Worm (Caenorhabditis elegans) whole organism, young adult: Measurements from ENCODE around the gene nas-10.

Experiments used
- C17E4.6 ChIP-seq: fragments of 200-800 bp; sonication (Bioruptor generic); IDR thresholded peaks from 2 replicates; pipeline ENCODE4 v1.3.6; 2022; ENCODE audit warnings: missing genetic modification reagents, missing genetic modification characterization, missing compliant biosample characterization
- F10E7.11 ChIP-seq: sonication (generic microtip); optimal IDR thresholded peaks from 2 replicates; lab custom pipeline; 2017; ENCODE audit warnings: mild to moderate bottlenecking, missing genetic modification characterization, moderate library complexity, missing compliant biosample characterization
- F23B12.7 ChIP-seq: sonication (generic microtip); optimal IDR thresholded peaks from 2 replicates; lab custom pipeline; 2017; ENCODE audit warnings: missing genetic modification characterization, mild to moderate bottlenecking, missing compliant biosample characterization, antibody characterized with exemption, moderate library complexity; ENCODE audit not compliant: insufficient read depth
- F57C9.4 ChIP-seq: sonication (generic microtip); optimal IDR thresholded peaks from 2 replicates; lab custom pipeline; 2017; ENCODE audit warnings: mild to moderate bottlenecking, missing genetic modification characterization, missing compliant biosample characterization
- T07F8.4 ChIP-seq: sonication (generic microtip); optimal IDR thresholded peaks from 2 replicates; lab custom pipeline; 2016; ENCODE audit warnings: mild to moderate bottlenecking, missing genetic modification characterization, moderate library complexity, missing compliant biosample characterization
- Y79H2A.3 ChIP-seq: fragments of 200-800 bp; sonication (Bioruptor generic); conservative IDR thresholded peaks from 2 replicates; pipeline ENCODE4 v1.3.6; 2022; ENCODE audit warnings: missing genetic modification reagents, missing genetic modification characterization, missing compliant biosample characterization
- akir-1 ChIP-seq: fragments of 200-800 bp; sonication (Bioruptor generic); optimal IDR thresholded peaks from 2 replicates; lab custom pipeline; 2018; ENCODE audit warnings: mild to moderate bottlenecking, missing genetic modification characterization, moderate library complexity, missing compliant biosample characterization
- attf-6 ChIP-seq: fragments of 200-800 bp; sonication (Bioruptor generic); IDR thresholded peaks from 2 replicates; pipeline ENCODE4 v1.3.6; 2022; ENCODE audit warnings: missing genetic modification reagents, missing genetic modification characterization, missing compliant biosample characterization
- ceh-100 ChIP-seq: fragments of 200-800 bp; sonication (Bioruptor generic); IDR thresholded peaks from 2 replicates; pipeline ENCODE4 v1.3.6; 2022; ENCODE audit warnings: missing genetic modification reagents, missing genetic modification characterization, missing compliant biosample characterization
- ceh-79 ChIP-seq: sonication (generic microtip); optimal IDR thresholded peaks from 2 replicates; lab custom pipeline; 2017; ENCODE audit warnings: mild to moderate bottlenecking, missing genetic modification characterization, missing compliant biosample characterization
- dox-1 ChIP-seq: fragments of 200-800 bp; sonication (Bioruptor generic); IDR thresholded peaks from 2 replicates; pipeline ENCODE4 v1.3.6; 2022; ENCODE audit warnings: missing genetic modification reagents, missing genetic modification characterization, missing compliant biosample characterization
- dpff-1 ChIP-seq: sonication (generic microtip); optimal IDR thresholded peaks from 2 replicates; lab custom pipeline; 2017; ENCODE audit warnings: mild to moderate bottlenecking, missing genetic modification characterization, missing compliant biosample characterization
- egl-18 ChIP-seq: fragments of 200-800 bp; sonication (Bioruptor generic); IDR thresholded peaks from 2 replicates; pipeline ENCODE4 v1.3.6; 2022; ENCODE audit warnings: missing genetic modification reagents, missing genetic modification characterization, missing compliant biosample characterization
- egrh-3 ChIP-seq: fragments of 200-800 bp; sonication (Bioruptor generic); IDR thresholded peaks from 2 replicates; pipeline ENCODE4 v1.3.6; 2022; ENCODE audit warnings: missing genetic modification reagents, missing genetic modification characterization, missing compliant biosample characterization
- ekl-4 ChIP-seq: fragments of 200-800 bp; sonication (Bioruptor generic); IDR thresholded peaks from 2 replicates; pipeline ENCODE4 v1.3.6; 2022; ENCODE audit warnings: missing genetic modification reagents, missing genetic modification characterization, missing compliant biosample characterization
- hlh-12 ChIP-seq: sonication (generic microtip); optimal IDR thresholded peaks from 2 replicates; lab custom pipeline; 2016; ENCODE audit warnings: missing genetic modification characterization, missing compliant biosample characterization
- hlh-26 ChIP-seq: fragments of 200-800 bp; sonication (Bioruptor generic); conservative IDR thresholded peaks from 2 replicates; pipeline ENCODE4 v1.3.6; 2022; ENCODE audit warnings: missing genetic modification reagents, missing genetic modification characterization, missing compliant biosample characterization
- hsf-1 ChIP-seq: fragments of 200-800 bp; sonication (Bioruptor generic); IDR thresholded peaks from 2 replicates; pipeline ENCODE4 v1.3.6; 2022; ENCODE audit warnings: missing genetic modification reagents, missing genetic modification characterization, missing compliant biosample characterization
- lag-1 ChIP-seq: fragments of 200-800 bp; sonication (Bioruptor generic); IDR thresholded peaks from 2 replicates; pipeline ENCODE4 v1.3.6; 2022; ENCODE audit warnings: missing genetic modification reagents, missing genetic modification characterization, missing compliant biosample characterization
- let-607 ChIP-seq, 2 experiments: fragments of 200-800 bp in 1 of 2; sonication (Bioruptor generic) in 1 of 2; sonication (generic microtip) in 1 of 2; optimal IDR thresholded peaks; 2 replicates each; lab custom pipeline; 2016 to 2018; ENCODE audit warnings: mild to moderate bottlenecking in 2 of 2, missing compliant biosample characterization in 2 of 2, missing genetic modification characterization in 2 of 2, moderate library complexity in 2 of 2, missing genotype in 1 of 2
- madf-10 ChIP-seq: sonication (generic microtip); optimal IDR thresholded peaks from 2 replicates; lab custom pipeline; 2016; ENCODE audit warnings: mild to moderate bottlenecking, missing genetic modification characterization, missing compliant biosample characterization
- mcd-1 ChIP-seq: fragments of 200-800 bp; sonication (Bioruptor generic); IDR thresholded peaks from 2 replicates; pipeline ENCODE4 v1.3.6; 2022; ENCODE audit warnings: missing genetic modification reagents, missing genetic modification characterization, missing compliant biosample characterization
- nfya-2 ChIP-seq: fragments of 200-800 bp; sonication (Bioruptor generic); IDR thresholded peaks from 2 replicates; pipeline ENCODE4 v1.3.6; 2022; ENCODE audit warnings: missing genetic modification reagents, missing genetic modification characterization, missing compliant biosample characterization
- nfyb-1 ChIP-seq: fragments of 200-800 bp; sonication (Bioruptor generic); IDR thresholded peaks from 2 replicates; pipeline ENCODE4 v1.3.6; 2022; ENCODE audit warnings: missing genetic modification reagents, missing genetic modification characterization, missing compliant biosample characterization
- nhr-80 ChIP-seq: sonication (generic microtip); optimal IDR thresholded peaks from 2 replicates; lab custom pipeline; 2016; ENCODE audit warnings: missing genetic modification characterization, missing compliant biosample characterization
- rpc-1 ChIP-seq, 2 experiments: fragments of 150-350 bp in 1 of 2; sonication (generic microtip) in 1 of 2; optimal IDR thresholded peaks; 2 replicates each; lab custom pipeline; 2014 to 2018; ENCODE audit warnings: missing biosample characterization in 1 of 2, missing genetic modification characterization in 1 of 2, missing genetic modification reagents in 1 of 2, missing genotype in 1 of 2
- snpc-1.1 ChIP-seq: sonication (generic microtip); optimal IDR thresholded peaks from 2 replicates; lab custom pipeline; 2017; ENCODE audit warnings: missing genetic modification characterization, mild to moderate bottlenecking, missing compliant biosample characterization, antibody characterized with exemption, moderate library complexity, missing genotype, missing genetic modification reagents; ENCODE audit not compliant: insufficient read depth
- snpc-1.3 ChIP-seq: sonication (generic microtip); optimal IDR thresholded peaks from 2 replicates; lab custom pipeline; 2017; ENCODE audit warnings: missing genetic modification characterization, mild to moderate bottlenecking, missing compliant biosample characterization, antibody characterized with exemption, moderate library complexity, missing genotype, missing genetic modification reagents; ENCODE audit not compliant: insufficient read depth
- snpc-3.4 ChIP-seq: sonication (generic microtip); optimal IDR thresholded peaks from 2 replicates; lab custom pipeline; 2017; ENCODE audit warnings: missing genetic modification characterization, mild to moderate bottlenecking, missing compliant biosample characterization, antibody characterized with exemption, moderate library complexity, missing genotype, missing genetic modification reagents
- tbp1 ChIP-seq: fragments of 200-800 bp; sonication (Bioruptor generic); optimal IDR thresholded peaks from 2 replicates; lab custom pipeline; 2018; ENCODE audit warnings: mild to moderate bottlenecking, missing genetic modification characterization, missing compliant biosample characterization
- unc-62 ChIP-seq: fragments of 150-350 bp; optimal IDR thresholded peaks from 2 replicates; lab custom pipeline; 2014; ENCODE audit warnings: missing biosample characterization, missing genetic modification reagents, missing genetic modification characterization
- zim-3 ChIP-seq: sonication (generic microtip); optimal IDR thresholded peaks from 2 replicates; lab custom pipeline; 2017; ENCODE audit warnings: mild to moderate bottlenecking, missing genetic modification characterization, moderate library complexity, missing compliant biosample characterization
- ztf-18 ChIP-seq: sonication (generic microtip); optimal IDR thresholded peaks from 2 replicates; lab custom pipeline; 2016; ENCODE audit warnings: missing genotype, mild to moderate bottlenecking, missing genetic modification characterization, missing compliant biosample characterization

nas-10 gene

DNA sequence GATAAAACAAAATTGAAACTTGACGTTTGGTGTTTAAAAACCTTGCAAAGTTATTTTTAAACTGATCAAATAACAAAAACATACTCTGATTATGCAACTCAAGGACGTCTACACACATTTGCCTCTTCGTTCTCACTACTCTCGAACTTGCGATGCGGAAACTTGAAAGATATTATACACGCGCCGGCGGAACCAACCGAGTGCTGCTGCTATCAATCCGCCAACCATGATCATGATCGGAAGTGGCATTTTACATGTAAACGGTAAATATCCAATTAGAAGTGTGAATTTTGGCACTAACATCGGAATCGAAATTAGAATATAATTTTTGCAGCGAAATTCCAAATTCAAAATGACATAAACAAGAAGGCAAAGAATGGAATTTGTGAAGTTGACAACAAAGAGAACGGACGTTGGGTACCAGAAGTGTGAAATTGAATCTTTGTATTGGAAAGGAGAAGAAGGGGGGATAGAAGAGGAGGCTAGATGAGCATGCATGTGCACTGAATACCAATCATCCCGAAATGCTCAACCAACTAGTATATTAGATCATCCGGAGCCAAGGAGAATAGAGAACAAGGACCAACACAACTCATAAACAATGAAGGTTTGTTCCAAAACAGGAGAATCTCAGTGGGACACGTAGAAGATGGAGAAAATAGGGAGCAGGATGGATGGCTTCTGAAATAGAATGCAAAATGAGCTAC, 29.8 kb downstream of the nas-10 start:
- TF ChIP-seq madf-10 (tag; lab: Kevin White, UChicago), result no peak
- TF ChIP-seq F10E7.11 (tag; lab: Kevin White, UChicago), result no peak
- TF ChIP-seq ztf-18 (tag; lab: Kevin White, UChicago), result no peak
- TF ChIP-seq dox-1 (GFP tag; lab: Robert Waterston, UW), result no peak
- TF ChIP-seq Y79H2A.3 (GFP tag; lab: Robert Waterston, UW), result no peak
- no peak for TF ChIP-seq rpc-1 (optimal IDR thresholded peaks at IDR 0.05; lab: Kevin White, UChicago)
- no peak for TF ChIP-seq rpc-1 (tag; optimal IDR thresholded peaks at IDR 0.05; lab: Kevin White, UChicago)
- no peak for TF ChIP-seq unc-62
- no peak for TF ChIP-seq akir-1 (GFP tag; lab: Kevin White, UChicago)
- TF ChIP-seq ekl-4, result no peak

- TF ChIP-seq hlh-26 (GFP tag; lab: Robert Waterston, UW) (no peak), attf-6 (GFP tag; lab: Robert Waterston, UW) (no peak), nfyb-1 (no peak), lag-1 (GFP tag; lab: Robert Waterston, UW) (no peak), zim-3 (tag; lab: Kevin White, UChicago) (no peak), ceh-100 (GFP tag; lab: Robert Waterston, UW) (no peak), F10E7.11 (tag; lab: Kevin White, UChicago) (no peak), nfya-2 (no peak), snpc-1.3 (tag; lab: Kevin White, UChicago) (no peak), T07F8.4 (no peak), hsf-1 (GFP tag; lab: Robert Waterston, UW) (no peak), F23B12.7 (no peak), tbp1 (GFP tag; lab: Kevin White, UChicago) (no peak), mcd-1 (GFP tag; lab: Robert Waterston, UW) (no peak), akir-1 (GFP tag; lab: Kevin White, UChicago) (no peak)
Observed at ce11 chrX:10932087-10932486, 31.2 kb downstream of the nas-10 start.

- peak; percentile 56 for TF ChIP-seq nhr-80
- no peak for TF ChIP-seq let-607 (tag; optimal IDR thresholded peaks at IDR 0.05; lab: Kevin White, UChicago)
Observed at ce11 chrX:10928948-10929563, 34.2 kb downstream of the nas-10 start, which contains the start of gene dgn-1. Gene dgn-1 (minus strand): TSS chrX:10928998.

DNA sequence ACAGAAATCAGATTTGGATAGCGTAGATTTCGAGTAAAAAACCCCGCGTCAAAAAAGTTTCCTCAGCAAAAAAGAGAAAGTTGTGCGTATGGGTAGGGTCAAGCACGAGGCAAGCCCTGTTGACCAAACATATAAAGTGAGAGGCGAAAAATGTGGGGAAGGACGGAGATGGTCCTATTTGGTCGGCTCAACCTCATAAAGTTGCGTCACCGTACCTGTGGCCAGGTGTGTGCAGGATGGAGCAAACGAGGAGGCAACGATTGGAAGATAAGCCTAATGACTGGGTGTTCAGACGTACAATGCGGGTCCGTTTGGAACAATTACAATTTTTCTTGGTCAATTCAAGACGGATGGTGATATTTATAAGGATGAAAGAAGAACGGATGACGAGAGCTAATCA, 36.2 kb downstream of the nas-10 start:
- TF ChIP-seq C17E4.6 (GFP tag; lab: Robert Waterston, UW), result no peak
- TF ChIP-seq dpff-1, result no peak
- TF ChIP-seq dox-1 (GFP tag; lab: Robert Waterston, UW), result no peak
- TF ChIP-seq ceh-79 (tag; lab: Kevin White, UChicago), result no peak
- no peak for TF ChIP-seq F57C9.4 (tag; lab: Kevin White, UChicago)
- TF ChIP-seq snpc-1.1 (tag; lab: Kevin White, UChicago), result no peak
- TF ChIP-seq egl-18, result no peak
- no peak for TF ChIP-seq snpc-3.4 (tag; lab: Kevin White, UChicago)
- TF ChIP-seq snpc-1.3 (tag; lab: Kevin White, UChicago), result no peak
- no peak for TF ChIP-seq hlh-12 (tag; lab: Kevin White, UChicago)
- TF ChIP-seq nfya-2, result no peak
- no peak for TF ChIP-seq egrh-3 (GFP tag; lab: Robert Waterston, UW)
